Fruit fly (Drosophila melanogaster) whole organism, pupa: ENCODE results near the gene CG17375.
A peak's percentile ranks its signal among the peaks of the same experiment; 100 is the strongest.

Source experiments
- CG10348 ChIP-seq: fragments of 200-800 bp; sonication (Bioruptor generic); IDR thresholded peaks from 2 replicates; pipeline ENCODE4 v1.3.6; 2022; ENCODE audit warnings: missing biosample characterization, missing genetic modification characterization
- CG12605 ChIP-seq: fragments of 200-800 bp; sonication (Bioruptor generic); IDR thresholded peaks from 2 replicates; pipeline ENCODE4 v1.3.6; 2022; ENCODE audit warnings: missing biosample characterization, missing genetic modification characterization
- CG13204 ChIP-seq: fragments of 200-800 bp; sonication (Bioruptor generic); optimal IDR thresholded peaks from 2 replicates; lab custom pipeline; 2018; ENCODE audit warnings: missing biosample characterization, mild to moderate bottlenecking, missing genetic modification characterization, moderate library complexity
- CG14655 ChIP-seq: fragments of 200-800 bp; sonication (Bioruptor generic); optimal IDR thresholded peaks from 3 replicates; lab custom pipeline; 2017; ENCODE audit warnings: mild to moderate bottlenecking, missing biosample characterization, missing genetic modification reagents, missing genetic modification characterization
- CG15710 ChIP-seq: fragments of 200-800 bp; sonication (Bioruptor generic); optimal IDR thresholded peaks from 2 replicates; lab custom pipeline; 2018; ENCODE audit warnings: missing biosample characterization, mild to moderate bottlenecking, missing genetic modification characterization, moderate library complexity
- CG17806 ChIP-seq: fragments of 200-800 bp; sonication (Bioruptor generic); optimal IDR thresholded peaks from 2 replicates; lab custom pipeline; 2018; ENCODE audit warnings: missing biosample characterization, mild to moderate bottlenecking, missing genetic modification characterization, moderate library complexity
- CG32121 ChIP-seq: fragments of 200-800 bp; sonication (Bioruptor generic); IDR thresholded peaks from 2 replicates; pipeline ENCODE4 v1.3.6; 2022; ENCODE audit warnings: missing biosample characterization, missing genetic modification characterization
- CG34367 ChIP-seq: fragments of 200-800 bp; sonication (Bioruptor generic); optimal IDR thresholded peaks from 2 replicates; lab custom pipeline; 2018; ENCODE audit warnings: missing biosample characterization, mild to moderate bottlenecking, missing genetic modification characterization
- CG4496 ChIP-seq: fragments of 200-800 bp; sonication (Bioruptor generic); IDR thresholded peaks from 3 replicates; pipeline ENCODE4 v1.3.6; 2022; ENCODE audit warnings: missing biosample characterization, missing genetic modification characterization
- CG8159 ChIP-seq: fragments of 200-800 bp; sonication (Bioruptor generic); optimal IDR thresholded peaks from 3 replicates; lab custom pipeline; 2018; ENCODE audit warnings: missing biosample characterization, mild to moderate bottlenecking, missing genetic modification characterization, moderate library complexity
- CG8301 ChIP-seq: fragments of 200-800 bp; sonication (Bioruptor generic); optimal IDR thresholded peaks from 2 replicates; lab custom pipeline; 2018; ENCODE audit warnings: missing biosample characterization, mild to moderate bottlenecking, missing genetic modification characterization
- CG9948 ChIP-seq: fragments of 200-800 bp; sonication (Bioruptor generic); optimal IDR thresholded peaks from 2 replicates; lab custom pipeline; 2018; ENCODE audit warnings: missing biosample characterization, mild to moderate bottlenecking, missing genetic modification characterization, moderate library complexity
- D1 ChIP-seq: fragments of 200-800 bp; sonication (Bioruptor generic); optimal IDR thresholded peaks from 2 replicates; lab custom pipeline; 2018; ENCODE audit warnings: missing biosample characterization, mild to moderate bottlenecking, missing genetic modification characterization, moderate library complexity
- EcR ChIP-seq: fragments of 200-800 bp; sonication (Bioruptor generic); optimal IDR thresholded peaks from 3 replicates; lab custom pipeline; 2019; ENCODE audit warnings: missing biosample characterization, missing genetic modification characterization, mild to moderate bottlenecking, moderate library complexity, missing genetic modification reagents
- Ets98B ChIP-seq: fragments of 200-800 bp; sonication (Bioruptor generic); IDR thresholded peaks from 2 replicates; pipeline ENCODE4 v1.3.6; 2022; ENCODE audit warnings: missing biosample characterization, missing genetic modification characterization
- Pif1A ChIP-seq: fragments of 200-800 bp; sonication (Bioruptor generic); optimal IDR thresholded peaks from 3 replicates; lab custom pipeline; 2016; ENCODE audit warnings: missing biosample characterization, missing genetic modification characterization
- Pif1B ChIP-seq: fragments of 200-800 bp; sonication (Bioruptor generic); optimal IDR thresholded peaks from 3 replicates; lab custom pipeline; 2016; ENCODE audit warnings: missing biosample characterization, missing genetic modification characterization
- Snoo ChIP-seq: fragments of 200-800 bp; sonication (Bioruptor generic); optimal IDR thresholded peaks from 3 replicates; lab custom pipeline; 2017; ENCODE audit warnings: missing biosample characterization, mild to moderate bottlenecking, missing genetic modification characterization, inconsistent platforms
- fd96Ca ChIP-seq: fragments of 200-800 bp; sonication (Bioruptor generic); IDR thresholded peaks from 3 replicates; pipeline ENCODE4 v1.3.6; 2022; ENCODE audit warnings: missing biosample characterization, missing genetic modification characterization
- gl ChIP-seq: fragments of 200-800 bp; sonication (Bioruptor generic); optimal IDR thresholded peaks from 2 replicates; lab custom pipeline; 2018; ENCODE audit warnings: missing biosample characterization, mild to moderate bottlenecking, missing genetic modification characterization
- rn ChIP-seq: fragments of 200-800 bp; sonication (Bioruptor generic); IDR thresholded peaks from 2 replicates; pipeline ENCODE4 v1.3.6; 2022; ENCODE audit warnings: missing biosample characterization, missing genetic modification characterization

Gene CG17375

DNA sequence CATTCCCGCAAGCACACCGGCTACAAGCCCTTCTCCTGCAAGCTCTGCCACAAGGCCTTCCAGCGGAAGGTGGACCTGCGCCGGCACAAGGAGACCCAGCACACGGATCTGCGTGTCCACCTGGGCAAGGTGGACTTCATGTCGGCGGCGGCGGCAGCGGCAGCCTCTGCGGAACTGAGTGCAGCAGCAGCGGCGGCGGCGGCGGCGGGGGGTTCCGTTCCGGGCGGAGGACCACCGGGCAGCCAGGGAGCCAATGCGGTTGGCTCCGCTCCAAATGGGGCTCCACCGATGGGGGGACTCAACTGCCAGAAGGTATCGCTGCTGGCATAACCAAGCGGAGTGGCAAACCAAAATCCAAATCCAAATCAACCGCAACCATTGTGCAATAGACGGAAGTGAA is 32.2 kb upstream of the CG17375 start:
- TF ChIP-seq CG4496 (GFP tag; lab: Robert Waterston, UW) = no peak
- TF ChIP-seq D1 (tag; lab: Kevin White, UChicago) = no peak
- no peak for TF ChIP-seq CG15710 (tag; lab: Kevin White, UChicago)
- TF ChIP-seq EcR (GFP tag; lab: Kevin White, UChicago) = no peak
- TF ChIP-seq fd96Ca (GFP tag; lab: Robert Waterston, UW) = no peak
- no peak for TF ChIP-seq Pif1A (GFP tag; lab: Kevin White, UChicago)
- no peak for TF ChIP-seq CG9948 (tag; lab: Kevin White, UChicago)
- no peak for TF ChIP-seq rn

DNA sequence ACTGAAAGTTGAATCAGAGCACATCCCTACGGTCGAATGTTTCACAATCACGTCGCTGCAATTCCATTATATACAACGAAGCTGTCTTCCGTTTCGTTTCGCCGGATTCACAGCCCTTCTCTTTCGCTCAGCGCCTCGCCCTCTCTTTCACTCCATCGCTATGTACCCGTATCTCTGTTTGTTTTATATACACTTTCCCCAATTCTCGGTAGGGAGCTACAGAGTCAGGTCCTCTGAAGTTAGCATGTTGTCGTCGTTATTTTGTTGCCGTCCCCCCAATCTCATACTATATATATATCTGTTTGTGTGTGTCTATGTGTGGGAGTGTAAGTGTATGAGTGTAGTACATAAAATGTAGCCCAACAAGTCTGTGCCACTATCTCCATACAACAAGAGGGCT is 30.5 kb upstream of the CG17375 start:
- TF ChIP-seq Pif1A (GFP tag; lab: Kevin White, UChicago) (no peak), CG32121 (GFP tag; lab: Robert Waterston, UW) (no peak), CG13204 (GFP tag; lab: Kevin White, UChicago) (no peak), EcR (GFP tag; lab: Kevin White, UChicago) (no peak), Pif1B (GFP tag; lab: Kevin White, UChicago) (no peak), CG12605 (no peak), fd96Ca (GFP tag; lab: Robert Waterston, UW) (no peak), CG15710 (tag; lab: Kevin White, UChicago) (no peak), gl (tag; lab: Kevin White, UChicago) (no peak)

DNA sequence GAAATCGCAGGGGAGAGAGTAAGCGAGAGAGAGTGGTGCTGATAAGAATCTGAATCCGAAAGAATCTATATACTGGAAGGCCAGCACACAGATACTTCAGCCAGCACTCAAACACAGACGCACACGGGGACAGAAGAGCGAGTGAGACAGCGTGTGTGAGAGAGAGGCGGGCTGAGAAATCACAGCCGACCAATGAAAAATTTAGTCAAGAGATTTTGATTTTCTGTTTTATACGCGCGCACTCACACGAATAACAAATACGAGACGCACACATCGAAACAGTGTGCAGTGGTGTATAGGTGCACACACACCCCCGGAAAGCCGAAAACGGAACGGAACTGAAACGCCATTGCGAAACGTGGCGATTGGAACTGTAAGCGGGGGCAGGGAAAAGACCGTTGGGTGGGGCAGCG is 28.1 kb upstream of the CG17375 start:
- TF ChIP-seq Pif1B (GFP tag; lab: Kevin White, UChicago) (no peak), Pif1A (GFP tag; lab: Kevin White, UChicago) (no peak), Ets98B (GFP tag; lab: Robert Waterston, UW) (no peak), CG9948 (tag; lab: Kevin White, UChicago) (no peak), rn (no peak), CG32121 (GFP tag; lab: Robert Waterston, UW) (no peak), CG13204 (GFP tag; lab: Kevin White, UChicago) (no peak)

DNA sequence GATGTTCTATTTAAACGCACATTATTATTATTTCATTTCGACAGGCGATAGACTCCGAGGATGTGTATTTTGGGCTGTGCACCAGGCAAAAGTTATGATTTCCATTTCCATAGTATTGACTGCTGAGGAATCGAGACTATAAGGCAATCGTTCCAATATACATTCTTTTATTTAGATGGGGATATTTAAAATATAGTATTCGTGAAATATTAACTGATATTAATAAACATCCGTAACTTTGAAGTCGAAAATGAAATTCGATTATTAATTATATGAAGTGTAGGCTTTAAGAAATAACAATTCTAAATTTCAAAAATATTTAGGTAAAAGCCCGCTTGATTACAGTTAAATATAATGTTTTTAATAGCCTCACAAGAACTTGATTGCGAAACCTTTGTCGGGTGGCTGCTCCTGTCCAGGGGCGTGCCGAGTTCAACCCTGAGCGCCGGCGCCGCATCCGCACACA is 24.7 kb upstream of the CG17375 start:
- peak; percentile 4 for TF ChIP-seq CG15710 (tag; lab: Kevin White, UChicago)
- TF ChIP-seq CG13204 (GFP tag; lab: Kevin White, UChicago) = no peak
- TF ChIP-seq CG14655 (GFP tag; lab: Kevin White, UChicago) = peak; percentile 25
- no peak for TF ChIP-seq gl (tag; lab: Kevin White, UChicago)
- TF ChIP-seq Snoo (tag; lab: Kevin White, UChicago) = no peak
- peak; percentile 46 for TF ChIP-seq CG8159 (tag; lab: Kevin White, UChicago)

DNA sequence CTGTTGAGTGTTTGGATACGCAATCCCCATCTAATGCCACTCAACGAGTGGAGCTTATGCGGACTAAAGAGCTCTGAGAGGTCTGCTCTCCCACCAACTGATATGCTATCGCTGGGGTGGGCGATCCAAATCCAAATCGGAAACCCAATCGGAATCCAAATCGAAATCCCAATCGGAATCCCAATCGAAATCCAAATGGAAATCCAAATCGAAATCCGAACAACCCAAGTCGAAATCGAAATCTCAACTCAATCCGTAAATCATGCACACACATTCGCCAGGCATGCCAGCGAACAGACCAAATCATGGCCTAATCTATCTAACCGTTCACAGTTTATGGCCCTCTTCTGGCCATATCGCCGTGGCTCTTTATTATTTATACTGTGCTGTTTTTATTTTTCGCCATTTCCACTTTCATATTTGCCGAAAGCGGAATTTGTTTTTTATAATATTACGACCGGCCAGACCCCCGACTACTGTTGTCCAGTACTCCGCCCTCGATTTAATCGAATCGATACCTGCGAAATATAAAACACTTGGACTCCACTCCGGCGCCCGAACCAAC is 22.0 kb upstream of the CG17375 start:
- no peak for TF ChIP-seq CG17806 (tag; lab: Kevin White, UChicago)
- no peak for TF ChIP-seq Snoo (tag; lab: Kevin White, UChicago)
- TF ChIP-seq Ets98B (GFP tag; lab: Robert Waterston, UW) = no peak
- TF ChIP-seq CG8301 = no peak
- no peak for TF ChIP-seq Pif1B (GFP tag; lab: Kevin White, UChicago)
- TF ChIP-seq Pif1A (GFP tag; lab: Kevin White, UChicago) = no peak
- no peak for TF ChIP-seq CG14655 (GFP tag; lab: Kevin White, UChicago)
- TF ChIP-seq EcR (GFP tag; lab: Kevin White, UChicago) = no peak
- TF ChIP-seq CG12605 = no peak
- no peak for TF ChIP-seq gl (tag; lab: Kevin White, UChicago)
- TF ChIP-seq fd96Ca (GFP tag; lab: Robert Waterston, UW) = no peak
- no peak for TF ChIP-seq CG10348
- TF ChIP-seq D1 (tag; lab: Kevin White, UChicago) = no peak
- TF ChIP-seq CG15710 (tag; lab: Kevin White, UChicago) = no peak
- no peak for TF ChIP-seq CG32121 (GFP tag; lab: Robert Waterston, UW)
- TF ChIP-seq CG34367 (tag; lab: Kevin White, UChicago) = no peak
- no peak for TF ChIP-seq CG4496 (GFP tag; lab: Robert Waterston, UW)
- TF ChIP-seq CG9948 (tag; lab: Kevin White, UChicago) = no peak
- no peak for TF ChIP-seq CG13204 (GFP tag; lab: Kevin White, UChicago)
- TF ChIP-seq, all 21 proteins: peak for 0

DNA sequence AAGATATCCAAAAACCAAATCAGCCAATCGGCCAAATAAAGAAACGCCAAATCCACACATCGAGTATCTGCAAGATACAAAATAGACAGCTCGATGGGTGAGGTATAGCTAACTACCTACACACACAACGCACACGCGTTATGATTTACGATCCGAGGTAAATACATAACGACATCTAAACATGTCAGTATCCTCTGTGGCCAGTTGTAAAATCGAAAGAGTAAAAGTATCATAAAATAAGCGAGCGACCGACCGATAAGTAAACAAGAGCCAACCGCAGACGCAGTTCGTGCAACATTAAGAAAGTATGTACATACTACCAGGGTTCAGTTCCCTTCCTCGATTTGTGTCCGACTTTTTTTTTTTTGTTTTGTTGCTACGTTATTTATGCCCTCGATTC is 20.7 kb upstream of the CG17375 start:
- no peak for TF ChIP-seq fd96Ca (GFP tag; lab: Robert Waterston, UW)
- TF ChIP-seq Snoo (tag; lab: Kevin White, UChicago) = no peak
- no peak for TF ChIP-seq CG12605
- TF ChIP-seq Pif1B (GFP tag; lab: Kevin White, UChicago) = no peak
- TF ChIP-seq EcR (GFP tag; lab: Kevin White, UChicago) = no peak
- no peak for TF ChIP-seq CG15710 (tag; lab: Kevin White, UChicago)
- TF ChIP-seq CG13204 (GFP tag; lab: Kevin White, UChicago) = no peak
- TF ChIP-seq D1 (tag; lab: Kevin White, UChicago) = no peak
- no peak for TF ChIP-seq CG34367 (tag; lab: Kevin White, UChicago)
